Fruit fly (Drosophila melanogaster): ENCODE measurements around the gene CG46339.

CG46339 gene

DNA sequence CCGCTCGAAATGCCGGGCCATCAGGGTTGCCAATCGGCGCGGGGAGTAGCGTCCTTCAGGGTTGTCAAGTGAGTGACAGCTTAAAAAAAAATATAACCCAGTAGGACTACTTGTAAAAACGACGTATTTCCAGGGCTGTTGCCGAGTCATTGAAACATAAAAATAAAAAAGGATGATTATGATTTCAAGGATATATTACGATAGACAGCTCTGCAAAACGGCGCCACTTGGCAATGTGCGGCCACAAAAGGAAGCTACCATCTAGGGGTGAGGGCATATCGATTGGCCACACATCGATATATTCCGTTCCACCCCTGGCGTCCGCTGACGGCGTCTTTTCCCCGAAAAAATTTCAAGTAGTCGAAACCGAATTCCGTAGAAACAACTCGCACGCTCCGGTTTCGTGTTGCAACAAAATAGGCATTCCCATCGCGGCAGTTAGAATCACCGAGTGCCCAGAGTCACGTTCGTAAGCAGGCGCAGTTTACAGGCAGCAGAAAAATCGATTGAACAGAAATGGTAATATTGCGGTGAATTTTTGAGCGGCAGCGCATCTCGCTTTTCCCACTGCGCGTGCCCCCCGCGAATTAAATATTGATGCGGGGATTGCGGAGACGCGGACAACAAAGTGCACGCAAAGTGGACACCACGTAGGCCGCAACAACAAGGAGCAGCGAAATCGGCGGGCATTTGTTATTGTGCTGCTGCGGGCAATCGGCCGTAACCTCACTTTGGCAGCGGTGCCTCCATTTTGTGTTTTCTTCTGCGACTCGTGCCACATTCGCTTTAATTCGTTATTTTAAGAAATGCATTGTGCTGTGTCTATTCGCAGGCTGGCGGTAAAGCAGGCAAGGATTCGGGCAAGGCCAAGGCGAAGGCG is 48.7 kb upstream of the CG46339 start, which contains the start of the genes ball and His2Av (continued):
- TF ChIP-seq CG7745 (tag; optimal IDR thresholded peaks at IDR 0.05) (no peak), CG8388 (GFP tag; optimal IDR thresholded peaks at IDR 0.05) (peak; percentile 74), Hr39 (optimal IDR thresholded peaks at IDR 0.05) (no peak), CG1832 (GFP tag; optimal IDR thresholded peaks at IDR 0.05) (no peak), wek (GFP tag; optimal IDR thresholded peaks at IDR 0.05) (peak; percentile 62), CoRest (tag; optimal IDR thresholded peaks at IDR 0.05) (peak; percentile 80), luna (GFP tag; optimal IDR thresholded peaks at IDR 0.05) (peak; percentile 67), CG7556 (GFP tag; optimal IDR thresholded peaks at IDR 0.05) (peak; percentile 65), CG11093 (GFP tag; IDR thresholded peaks at IDR 0.05) (0 out of 3 replicates have a peak, but pooled peaks have one; percentile 47), dan (GFP tag; IDR thresholded peaks at IDR 0.05) (no peak), PHDP (tag; optimal IDR thresholded peaks at IDR 0.05) (peak; percentile 82), CG4328 (GFP tag; optimal IDR thresholded peaks at IDR 0.05) (peak; percentile 42), Meics (GFP tag; optimal IDR thresholded peaks at IDR 0.05) (peak; percentile 82), corto (GFP tag; optimal IDR thresholded peaks at IDR 0.05) (no peak), Hr3 (GFP tag; optimal IDR thresholded peaks at IDR 0.05) (peak; percentile 76), ab (GFP tag; optimal IDR thresholded peaks at IDR 0.05) (peak; percentile 49), Sox102F (GFP tag; optimal IDR thresholded peaks at IDR 0.05) (peak; percentile 81), HLH54F (GFP tag; optimal IDR thresholded peaks at IDR 0.05) (peak; percentile 89), prd (optimal IDR thresholded peaks at IDR 0.05) (no peak), prd (GFP tag; IDR thresholded peaks at IDR 0.05) (peak; percentile 87), Atf6 (GFP tag; IDR thresholded peaks at IDR 0.05) (peak; percentile 83), CG3847 (GFP tag; IDR thresholded peaks at IDR 0.05) (peak; percentile 89), Dbx (GFP tag; IDR thresholded peaks at IDR 0.05) (peak; percentile 88), Sox100B (GFP tag; optimal IDR thresholded peaks at IDR 0.05) (peak; percentile 37), onecut (GFP tag; IDR thresholded peaks at IDR 0.05) (peak; percentile 83), CG2116 (GFP tag; optimal IDR thresholded peaks at IDR 0.05) (peak; percentile 98), CG3407 (GFP tag; optimal IDR thresholded peaks at IDR 0.05) (peak; percentile 52), fd102C (GFP tag; optimal IDR thresholded peaks at IDR 0.05) (peak; percentile 58), hbn (GFP tag; IDR thresholded peaks at IDR 0.05; ENCODE audit: partially characterized antibody) (peak; percentile 87), unc-4 (GFP tag; IDR thresholded peaks at IDR 0.05; ENCODE audit: partially characterized antibody) (peak; percentile 87), ro (GFP tag; IDR thresholded peaks at IDR 0.05) (peak; percentile 72), crp (GFP tag; optimal IDR thresholded peaks at IDR 0.05) (peak in 1 of 2 experiments; percentile 61), CG13775 (GFP tag; optimal IDR thresholded peaks at IDR 0.05) (peak; percentile 85), gem (tag; optimal IDR thresholded peaks at IDR 0.05) (peak; percentile 85), Opbp (GFP tag; IDR thresholded peaks at IDR 0.05; ENCODE audit: partially characterized antibody) (peak; percentile 92), Fer3 (tag; optimal IDR thresholded peaks at IDR 0.05) (peak; percentile 68), dimm (GFP tag; IDR thresholded peaks at IDR 0.05) (0 out of 2 replicates have a peak, but pooled peaks have one; percentile 45), CG12391 (tag; optimal IDR thresholded peaks at IDR 0.05) (peak; percentile 88), Oaz (GFP tag; IDR thresholded peaks at IDR 0.05) (peak; percentile 65), CG6654 (GFP tag; optimal IDR thresholded peaks at IDR 0.05) (peak; percentile 38), knrl (GFP tag; IDR thresholded peaks at IDR 0.05; ENCODE audit: partially characterized antibody) (peak; percentile 92), CG31388 (GFP tag; optimal IDR thresholded peaks at IDR 0.05) (peak; percentile 54), CG6854 (GFP tag; optimal IDR thresholded peaks at IDR 0.05) (peak; percentile 60), ash1 (GFP tag; optimal IDR thresholded peaks at IDR 0.05) (peak; percentile 24), CG11247 (GFP tag; IDR thresholded peaks at IDR 0.05) (peak; percentile 83), caup (GFP tag; optimal IDR thresholded peaks at IDR 0.05; ENCODE audit: severe bottlenecking) (peak; percentile 82), CG15514 (GFP tag; optimal IDR thresholded peaks at IDR 0.05) (peak; percentile 88)
